Worm (Caenorhabditis elegans) whole organism, L4/young adult: ENCODE results near the gene gtf-2H3.

Experiments
- dao-5 ChIP-seq: sonication (generic microtip); optimal IDR thresholded peaks from 2 replicates; lab custom pipeline; 2016; ENCODE audit warnings: missing genotype, missing genetic modification characterization, moderate library complexity, missing compliant biosample characterization
- him-1 ChIP-seq: sonication (generic microtip); optimal IDR thresholded peaks from 2 replicates; lab custom pipeline; 2016; ENCODE audit warnings: missing genotype, missing genetic modification reagents, missing genetic modification characterization, missing compliant biosample characterization

ce11 chrIII:10132495-10133450, 12.8 kb upstream of the gtf-2H3 start:
- no peak for TF ChIP-seq him-1 (tag; lab: Kevin White, UChicago)
- no peak for TF ChIP-seq dao-5 (tag; lab: Kevin White, UChicago)
